Fruit fly (Drosophila melanogaster) Kc167 (cell line): ENCODE results near the gene dsf.

ENCODE experiments used
- Myc ChIP-seq: fragments of >200 bp; optimal IDR thresholded peaks from 2 replicates; lab custom pipeline; 2017; ENCODE audit warnings: missing external identifiers
- Sin3A ChIP-seq: fragments of >200 bp; optimal IDR thresholded peaks from 2 replicates; lab custom pipeline; 2018; ENCODE audit warnings: missing external identifiers
- psq ChIP-seq: fragments of >200 bp; optimal IDR thresholded peaks from 2 replicates; lab custom pipeline; 2017; ENCODE audit warnings: missing external identifiers

DNA sequence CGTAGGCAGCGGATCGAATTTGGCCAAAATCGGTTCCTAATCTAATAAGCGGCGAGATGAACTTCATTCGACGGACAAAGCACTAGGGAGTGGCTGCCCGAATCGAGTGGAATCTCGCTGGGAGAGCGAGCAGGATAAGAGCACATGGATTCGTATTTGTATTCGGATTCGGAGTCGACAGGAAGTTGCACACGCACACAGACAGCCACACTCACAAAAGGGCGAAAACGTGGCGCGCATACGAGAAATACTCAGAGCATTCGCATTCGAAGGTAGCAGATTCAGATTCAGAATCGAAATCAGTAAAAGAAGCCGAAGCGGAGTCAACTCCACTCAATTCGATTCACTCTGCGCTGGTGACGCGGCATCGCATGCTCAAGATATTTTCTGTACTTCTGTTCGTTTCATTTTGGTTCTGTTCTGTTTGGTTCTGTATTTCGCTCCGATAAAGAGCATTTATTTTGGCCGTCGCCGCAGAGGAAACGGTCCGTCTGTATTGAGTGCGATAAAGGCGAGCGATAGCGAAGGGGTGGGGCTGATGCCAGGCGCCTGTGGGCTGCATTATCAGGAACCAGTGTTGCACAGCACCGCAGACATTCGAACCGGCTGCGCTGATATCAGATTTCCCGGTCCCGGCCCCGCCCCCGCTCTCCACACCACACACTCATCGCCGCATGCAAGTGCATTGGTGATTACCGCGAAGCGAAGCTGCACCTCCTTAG, 52.8 kb downstream of the dsf start:
- TF ChIP-seq psq (lab: Kevin White, UChicago) (no peak), Myc (lab: Kevin White, UChicago) (no peak), Sin3A (lab: Kevin White, UChicago) (no peak)
